Fruit fly (Drosophila melanogaster): ENCODE results near the gene phol.
A peak's percentile ranks its signal among the peaks of the same experiment; 100 is the strongest.

phol gene

dm6 chr3L:9455819-9456388 is at the start of gene phol, which contains the start of gene CG3552:
TSS of gene phol (minus strand) at chr3L:9456281.
TSS of gene CG3552 (plus strand) at chr3L:9456318.
- TF ChIP-seq fkh (GFP tag; optimal IDR thresholded peaks at IDR 0.05) (peak; percentile 24), Eip75B (GFP tag; optimal IDR thresholded peaks at IDR 0.05) (no peak), CG4318 (GFP tag; optimal IDR thresholded peaks at IDR 0.05) (no peak), CG8632 (GFP tag; optimal IDR thresholded peaks at IDR 0.05) (no peak), Hr39 (GFP tag; optimal IDR thresholded peaks at IDR 0.05) (peak; percentile 2), Ets96B (tag; optimal IDR thresholded peaks at IDR 0.05) (no peak), CG10669 (GFP tag; optimal IDR thresholded peaks at IDR 0.05) (no peak), Sox14 (GFP tag; optimal IDR thresholded peaks at IDR 0.05) (peak; percentile 72), Met (GFP tag; optimal IDR thresholded peaks at IDR 0.05) (no peak), CG1621 (tag; optimal IDR thresholded peaks at IDR 0.05) (no peak), Blimp-1 (GFP tag; optimal IDR thresholded peaks at IDR 0.05) (peak; percentile 10), CG6808 (GFP tag; optimal IDR thresholded peaks at IDR 0.05) (peak; percentile 18), Ets21C (GFP tag; optimal IDR thresholded peaks at IDR 0.05) (peak; percentile 8), CG6854 (GFP tag; optimal IDR thresholded peaks at IDR 0.05) (no peak), ss (GFP tag; optimal IDR thresholded peaks at IDR 0.05) (peak in 1 of 2 experiments; percentile 27), Eip78C (GFP tag) (peak; percentile 71), esn (GFP tag; optimal IDR thresholded peaks at IDR 0.05) (peak; percentile 27)

- TF ChIP-seq OdsH (GFP tag; optimal IDR thresholded peaks at IDR 0.05): no peak
- TF ChIP-seq CG31627 (GFP tag; optimal IDR thresholded peaks at IDR 0.05): no peak
- TF ChIP-seq Sox14 (GFP tag; optimal IDR thresholded peaks at IDR 0.05): no peak
- TF ChIP-seq ss (GFP tag; optimal IDR thresholded peaks at IDR 0.05): no peak
- no peak for TF ChIP-seq Ets21C (GFP tag; optimal IDR thresholded peaks at IDR 0.05)
- TF ChIP-seq CG1621 (tag; optimal IDR thresholded peaks at IDR 0.05): peak; percentile 48
- no peak for TF ChIP-seq lz (GFP tag; optimal IDR thresholded peaks at IDR 0.05)
- TF ChIP-seq CG8319 (GFP tag; optimal IDR thresholded peaks at IDR 0.05): no peak
- TF ChIP-seq vri (GFP tag; optimal IDR thresholded peaks at IDR 0.05): peak; percentile 54
- TF ChIP-seq cyc (GFP tag; optimal IDR thresholded peaks at IDR 0.05): no peak
- no peak for TF ChIP-seq pdm3 (GFP tag; optimal IDR thresholded peaks at IDR 0.05)
- no peak for TF ChIP-seq dac (GFP tag; optimal IDR thresholded peaks at IDR 0.05)
- no peak for TF ChIP-seq CG6854 (GFP tag; optimal IDR thresholded peaks at IDR 0.05)
Observed at dm6 chr3L:9505713-9506062, 49.6 kb upstream of the phol start.

- TF ChIP-seq acj6 (GFP tag; optimal IDR thresholded peaks at IDR 0.05): peak; percentile 9
- peak; percentile 27 for TF ChIP-seq CG9139 (GFP tag; optimal IDR thresholded peaks at IDR 0.05)
- peak; percentile 62 for TF ChIP-seq CG3032 (tag; optimal IDR thresholded peaks at IDR 0.05)
- TF ChIP-seq Hr4 (GFP tag; optimal IDR thresholded peaks at IDR 0.05): peak; percentile 12
- TF ChIP-seq fkh (GFP tag; optimal IDR thresholded peaks at IDR 0.05): peak; percentile 17
- no peak for TF ChIP-seq Hr39 (GFP tag; optimal IDR thresholded peaks at IDR 0.05)
- TF ChIP-seq Ets96B (tag; optimal IDR thresholded peaks at IDR 0.05): peak; percentile 59
- peak; percentile 53 for TF ChIP-seq vri (GFP tag; optimal IDR thresholded peaks at IDR 0.05)
- peak; percentile 78 for TF ChIP-seq Eip78C (GFP tag)
- no peak for TF ChIP-seq Sox102F (GFP tag; optimal IDR thresholded peaks at IDR 0.05)
- peak; percentile 32 for TF ChIP-seq CG3919 (GFP tag; optimal IDR thresholded peaks at IDR 0.05)
- TF ChIP-seq CG6276 (GFP tag; optimal IDR thresholded peaks at IDR 0.05): peak; percentile 40
- TF ChIP-seq svp (GFP tag): peak; percentile 77
- TF ChIP-seq CG32006 (GFP tag; optimal IDR thresholded peaks at IDR 0.05): peak; percentile 52
- peak; percentile 6 for TF ChIP-seq CG10669 (GFP tag; optimal IDR thresholded peaks at IDR 0.05)
- TF ChIP-seq esn (GFP tag; optimal IDR thresholded peaks at IDR 0.05): peak; percentile 45
- peak; percentile 38 for TF ChIP-seq CG8632 (GFP tag; optimal IDR thresholded peaks at IDR 0.05)
- TF ChIP-seq achi (GFP tag; optimal IDR thresholded peaks at IDR 0.05): peak; percentile 16
- peak; percentile 3 for TF ChIP-seq dsx (GFP tag; optimal IDR thresholded peaks at IDR 0.05; ENCODE audit: poor library complexity, severe bottlenecking)
- TF ChIP-seq Ets21C (GFP tag; optimal IDR thresholded peaks at IDR 0.05): no peak
- TF ChIP-seq CG34406 (GFP tag; optimal IDR thresholded peaks at IDR 0.05): peak; percentile 7
- no peak for TF ChIP-seq CG7368 (GFP tag; optimal IDR thresholded peaks at IDR 0.05)
- peak; percentile 19 for TF ChIP-seq CG6808 (GFP tag; optimal IDR thresholded peaks at IDR 0.05)
- peak; percentile 4 to 9 for TF ChIP-seq ss (GFP tag; optimal IDR thresholded peaks at IDR 0.05)
- peak; percentile 30 for TF ChIP-seq CG6854 (GFP tag; optimal IDR thresholded peaks at IDR 0.05)
- TF ChIP-seq Sox15 (GFP tag; optimal IDR thresholded peaks at IDR 0.05): no peak
Observed at dm6 chr3L:9505007-9505712, 49.1 kb upstream of the phol start, which contains the start of gene path. TSS of gene path (minus strand) at chr3L:9505328.

All from whole organism, prepupa.